Worm (Caenorhabditis elegans) whole organism, mixed stage, embryonic: Measurements from ENCODE around the gene fbxa-172.

ENCODE experiments used
- M03D4.4 ChIP-seq: sonication (generic microtip); optimal IDR thresholded peaks from 2 replicates; lab custom pipeline; 2017; ENCODE audit warnings: mild to moderate bottlenecking, missing genetic modification characterization, missing compliant biosample characterization
- bed-3 ChIP-seq: fragments of 200-800 bp; sonication (Bioruptor generic); optimal IDR thresholded peaks from 3 replicates; lab custom pipeline; 2018; ENCODE audit warnings: mild to moderate bottlenecking, missing genetic modification characterization, moderate library complexity, missing compliant biosample characterization
- blmp-1 ChIP-seq: fragments of 150-350 bp; optimal IDR thresholded peaks from 2 replicates; lab custom pipeline; 2014; ENCODE audit warnings: missing biosample characterization, missing genetic modification characterization
- ceh-39 ChIP-seq: fragments of 150-350 bp; optimal IDR thresholded peaks from 2 replicates; lab custom pipeline; 2014; ENCODE audit warnings: missing biosample characterization, missing genetic modification characterization
- ceh-43 ChIP-seq: fragments of 200-800 bp; sonication (Bioruptor generic); optimal IDR thresholded peaks from 2 replicates; lab custom pipeline; 2018; ENCODE audit warnings: mild to moderate bottlenecking, missing genetic modification characterization, moderate library complexity, missing compliant biosample characterization
- ces-1 ChIP-seq: fragments of 150-350 bp; optimal IDR thresholded peaks from 2 replicates; lab custom pipeline; 2014; ENCODE audit warnings: missing biosample characterization, missing genetic modification reagents, missing genetic modification characterization
- cnd-1 ChIP-seq: fragments of 200-800 bp; sonication (Bioruptor generic); optimal IDR thresholded peaks from 2 replicates; lab custom pipeline; 2018; ENCODE audit warnings: mild to moderate bottlenecking, missing genetic modification characterization, missing compliant biosample characterization
- drap-1 ChIP-seq: fragments of 200-800 bp; sonication (Bioruptor generic); optimal IDR thresholded peaks from 3 replicates; lab custom pipeline; 2018; ENCODE audit warnings: mild to moderate bottlenecking, missing genetic modification characterization, missing compliant biosample characterization
- elt-1 ChIP-seq: sonication (generic microtip); optimal IDR thresholded peaks from 2 replicates; lab custom pipeline; 2017; ENCODE audit warnings: missing genetic modification characterization, mild to moderate bottlenecking, missing compliant biosample characterization, antibody characterized with exemption, moderate library complexity, borderline replicate concordance; ENCODE audit not compliant: insufficient read depth
- elt-3 ChIP-seq: fragments of 150-350 bp; optimal IDR thresholded peaks from 2 replicates; lab custom pipeline; 2014; ENCODE audit warnings: missing biosample characterization, missing genetic modification characterization
- flh-1 ChIP-seq: fragments of 200-800 bp; sonication (Bioruptor generic); optimal IDR thresholded peaks from 2 replicates; lab custom pipeline; 2018; ENCODE audit warnings: mild to moderate bottlenecking, missing genetic modification characterization, moderate library complexity, missing compliant biosample characterization
- ham-2 ChIP-seq: fragments of 200-800 bp; sonication (Bioruptor generic); optimal IDR thresholded peaks from 2 replicates; lab custom pipeline; 2018; ENCODE audit warnings: mild to moderate bottlenecking, missing genetic modification characterization, missing compliant biosample characterization
- hlh-1 ChIP-seq: fragments of 150-350 bp; optimal IDR thresholded peaks from 2 replicates; lab custom pipeline; 2014; ENCODE audit warnings: missing biosample characterization, missing genetic modification reagents, missing genetic modification characterization
- lin-13 ChIP-seq: fragments of 150-350 bp; optimal IDR thresholded peaks from 2 replicates; lab custom pipeline; 2014; ENCODE audit warnings: missing biosample characterization, missing genetic modification characterization
- lsy-2 ChIP-seq: fragments of 150-350 bp; optimal IDR thresholded peaks from 2 replicates; lab custom pipeline; 2014; ENCODE audit warnings: missing biosample characterization, missing genetic modification characterization
- mep-1 ChIP-seq: fragments of 150-350 bp; optimal IDR thresholded peaks from 2 replicates; lab custom pipeline; 2017; ENCODE audit warnings: missing biosample characterization, missing genetic modification reagents, missing genetic modification characterization, inconsistent platforms
- mls-2 ChIP-seq: sonication (generic microtip); optimal IDR thresholded peaks from 2 replicates; lab custom pipeline; 2016; ENCODE audit warnings: mild to moderate bottlenecking, missing genetic modification characterization, moderate library complexity, missing compliant biosample characterization
- nhr-12 ChIP-seq: fragments of 150-350 bp; optimal IDR thresholded peaks from 2 replicates; lab custom pipeline; 2014; ENCODE audit warnings: missing biosample characterization, missing genetic modification characterization
- nhr-2 ChIP-seq: fragments of 150-350 bp; optimal IDR thresholded peaks from 2 replicates; lab custom pipeline; 2014; ENCODE audit warnings: missing biosample characterization, missing genetic modification characterization
- nhr-237 ChIP-seq: fragments of 150-350 bp; optimal IDR thresholded peaks from 2 replicates; lab custom pipeline; 2014; ENCODE audit warnings: missing biosample characterization, missing genetic modification characterization
- sem-2 ChIP-seq: fragments of 200-800 bp; sonication (Bioruptor generic); optimal IDR thresholded peaks from 2 replicates; lab custom pipeline; 2018; ENCODE audit warnings: mild to moderate bottlenecking, missing genetic modification characterization, missing compliant biosample characterization
- snpc-4 ChIP-seq: fragments of 150-350 bp; optimal IDR thresholded peaks from 2 replicates; lab custom pipeline; 2014; ENCODE audit warnings: missing biosample characterization, missing genetic modification characterization
- sptf-1 ChIP-seq: sonication (generic microtip); optimal IDR thresholded peaks from 2 replicates; lab custom pipeline; 2017; ENCODE audit warnings: mild to moderate bottlenecking, missing genetic modification characterization, moderate library complexity, missing compliant biosample characterization
- tbx-8 ChIP-seq: fragments of 200-800 bp; sonication (Bioruptor generic); optimal IDR thresholded peaks from 2 replicates; lab custom pipeline; 2018; ENCODE audit warnings: mild to moderate bottlenecking, missing genetic modification characterization, moderate library complexity, missing compliant biosample characterization
- unc-120 ChIP-seq: sonication (generic microtip); optimal IDR thresholded peaks from 2 replicates; lab custom pipeline; 2017; ENCODE audit warnings: missing genetic modification characterization, missing compliant biosample characterization; ENCODE audit not compliant: poor library complexity, severe bottlenecking
- unc-39 ChIP-seq: fragments of 150-350 bp; optimal IDR thresholded peaks from 2 replicates; lab custom pipeline; 2014; ENCODE audit warnings: missing biosample characterization, missing genetic modification characterization
- unc-62 ChIP-seq: fragments of 150-350 bp; optimal IDR thresholded peaks from 2 replicates; lab custom pipeline; 2014; ENCODE audit warnings: missing biosample characterization, missing genetic modification reagents, missing genetic modification characterization
- zip-8 ChIP-seq: fragments of 150-350 bp; optimal IDR thresholded peaks from 2 replicates; lab custom pipeline; 2014; ENCODE audit warnings: missing biosample characterization, missing genetic modification characterization
- ztf-11 ChIP-seq: fragments of 150-350 bp; optimal IDR thresholded peaks from 2 replicates; lab custom pipeline; 2014; ENCODE audit warnings: missing biosample characterization, missing genetic modification characterization

Gene fbxa-172

DNA sequence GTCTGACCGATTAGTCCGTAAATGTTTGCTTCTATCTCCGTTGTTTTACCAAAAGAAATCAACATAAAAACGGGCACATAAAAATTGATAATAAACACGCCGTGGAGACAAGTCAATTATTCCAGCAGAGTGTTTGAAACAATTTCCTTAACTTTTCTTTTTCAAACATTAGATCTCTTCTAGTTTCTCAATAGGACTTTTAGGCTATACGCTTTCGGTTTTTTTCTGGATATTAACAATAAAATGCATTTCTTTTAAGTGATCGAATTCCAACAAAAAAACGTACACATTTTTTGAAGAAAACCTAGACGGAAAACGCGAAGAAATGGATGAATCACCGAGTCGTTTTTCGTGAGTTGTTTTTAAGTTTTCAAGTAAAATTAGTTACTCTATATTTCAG, at the start of gene fbxa-172:
TSS of gene fbxa-172 (plus strand) at position 301 of the 400 bp plus-strand sequence.
- TF ChIP-seq sem-2 (GFP tag; lab: Kevin White, UChicago) (no peak), unc-62 (GFP tag; lab: Kevin White, UChicago) (no peak), flh-1 (GFP tag; lab: Kevin White, UChicago) (no peak), ces-1 (no peak), nhr-12 (tag; lab: Kevin White, UChicago) (no peak), bed-3 (GFP tag; lab: Kevin White, UChicago) (no peak), nhr-2 (tag; lab: Kevin White, UChicago) (no peak), ham-2 (GFP tag; lab: Kevin White, UChicago) (no peak), tbx-8 (GFP tag; lab: Kevin White, UChicago) (no peak), sptf-1 (no peak)
- TF ChIP-seq, all 35 proteins: peak for 0

DNA sequence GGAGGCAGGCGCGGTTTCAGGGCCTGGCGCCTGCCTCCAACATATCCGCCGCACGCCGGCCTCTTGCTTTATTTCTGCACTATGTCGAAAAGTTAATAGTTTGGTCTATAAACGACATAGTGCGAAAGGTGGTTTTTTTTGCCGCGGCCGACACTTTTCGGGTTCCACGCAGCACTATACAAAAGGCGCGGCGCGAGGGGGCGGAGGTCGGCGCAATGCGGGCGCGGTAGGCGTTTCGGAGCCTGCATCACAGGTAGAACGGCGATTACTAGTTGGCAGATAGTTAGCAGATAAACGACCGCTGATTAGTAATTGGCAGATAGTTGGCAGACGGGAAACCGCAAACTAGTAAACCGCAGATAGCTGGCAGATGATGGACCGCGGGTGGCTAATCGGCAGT, 46.3 kb upstream of the fbxa-172 start:
- no peak for TF ChIP-seq nhr-12 (tag; lab: Kevin White, UChicago)
- TF ChIP-seq hlh-1 (tag; lab: Kevin White, UChicago) = no peak
- TF ChIP-seq nhr-2 (tag; lab: Kevin White, UChicago) = no peak
- TF ChIP-seq mls-2 = no peak
- no peak for TF ChIP-seq mep-1
- no peak for TF ChIP-seq ham-2 (GFP tag; lab: Kevin White, UChicago)
- no peak for TF ChIP-seq elt-3
- TF ChIP-seq lsy-2 (tag; lab: Kevin White, UChicago) = no peak
- no peak for TF ChIP-seq sptf-1
- no peak for TF ChIP-seq sem-2 (GFP tag; lab: Kevin White, UChicago)
- no peak for TF ChIP-seq unc-120
- TF ChIP-seq elt-1 = no peak
- TF ChIP-seq, all 35 proteins: peak for 0

DNA sequence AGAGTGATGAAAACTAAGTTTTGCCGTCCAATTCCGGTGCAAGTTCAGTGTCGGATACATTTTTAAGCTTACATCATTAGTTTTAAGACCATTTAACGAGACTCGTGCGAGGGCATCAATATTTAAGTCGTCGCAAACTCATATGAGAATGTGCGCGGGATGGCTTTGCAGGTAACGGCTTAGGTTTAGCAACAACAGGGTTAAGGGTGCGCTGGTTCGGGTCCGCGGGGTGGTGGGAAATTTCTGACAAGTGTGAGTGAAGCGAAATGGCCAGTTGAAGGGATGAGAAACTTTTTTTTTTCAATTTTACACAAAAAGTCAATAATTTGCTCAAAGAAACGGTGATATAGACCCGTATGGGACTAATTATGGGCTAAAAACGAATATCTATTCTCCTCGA, 45.2 kb upstream of the fbxa-172 start:
- TF ChIP-seq M03D4.4 (tag; lab: Kevin White, UChicago) (no peak), mls-2 (no peak), lsy-2 (tag; lab: Kevin White, UChicago) (no peak), unc-62 (GFP tag; lab: Kevin White, UChicago) (no peak), ceh-43 (no peak), hlh-1 (tag; lab: Kevin White, UChicago) (no peak), unc-120 (no peak), tbx-8 (GFP tag; lab: Kevin White, UChicago) (no peak), nhr-12 (tag; lab: Kevin White, UChicago) (no peak), cnd-1 (no peak), mep-1 (no peak), blmp-1 (tag; lab: Kevin White, UChicago) (no peak), unc-39 (tag; lab: Kevin White, UChicago) (no peak), elt-3 (no peak), bed-3 (GFP tag; lab: Kevin White, UChicago) (no peak), flh-1 (GFP tag; lab: Kevin White, UChicago) (no peak), snpc-4 (tag; lab: Kevin White, UChicago) (no peak), ham-2 (GFP tag; lab: Kevin White, UChicago) (no peak)

DNA sequence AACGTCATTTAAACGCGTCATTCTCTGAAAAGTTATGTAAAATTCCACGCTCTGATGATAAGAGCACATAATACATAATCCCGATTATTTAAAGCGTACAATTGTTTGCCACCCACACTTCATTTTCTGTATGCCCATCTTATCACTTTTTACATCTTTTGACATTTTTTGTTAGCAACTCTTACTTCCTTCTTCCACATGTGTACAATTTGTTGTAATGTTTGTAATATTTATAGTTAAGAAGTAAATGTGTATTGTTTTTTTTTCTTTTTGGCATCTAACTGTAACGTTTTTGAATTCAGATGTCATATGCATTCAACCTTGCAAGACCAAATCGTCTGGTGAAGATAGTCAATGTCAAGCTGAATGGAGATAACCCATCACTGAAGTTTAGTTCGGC, 38.3 kb upstream of the fbxa-172 start, which contains the start of gene fbxa-136:
TSS of gene fbxa-136 (plus strand) at position 301 of the 400 bp plus-strand sequence.
- TF ChIP-seq ces-1 (no peak), nhr-2 (tag; lab: Kevin White, UChicago) (no peak), unc-62 (GFP tag; lab: Kevin White, UChicago) (no peak), lsy-2 (tag; lab: Kevin White, UChicago) (no peak), drap-1 (GFP tag; lab: Kevin White, UChicago) (no peak), flh-1 (GFP tag; lab: Kevin White, UChicago) (no peak), bed-3 (GFP tag; lab: Kevin White, UChicago) (no peak), nhr-237 (tag; lab: Kevin White, UChicago) (no peak), ceh-39 (tag; lab: Kevin White, UChicago) (no peak), mep-1 (no peak), tbx-8 (GFP tag; lab: Kevin White, UChicago) (no peak)
- TF ChIP-seq, all 35 proteins: peak for 0

DNA sequence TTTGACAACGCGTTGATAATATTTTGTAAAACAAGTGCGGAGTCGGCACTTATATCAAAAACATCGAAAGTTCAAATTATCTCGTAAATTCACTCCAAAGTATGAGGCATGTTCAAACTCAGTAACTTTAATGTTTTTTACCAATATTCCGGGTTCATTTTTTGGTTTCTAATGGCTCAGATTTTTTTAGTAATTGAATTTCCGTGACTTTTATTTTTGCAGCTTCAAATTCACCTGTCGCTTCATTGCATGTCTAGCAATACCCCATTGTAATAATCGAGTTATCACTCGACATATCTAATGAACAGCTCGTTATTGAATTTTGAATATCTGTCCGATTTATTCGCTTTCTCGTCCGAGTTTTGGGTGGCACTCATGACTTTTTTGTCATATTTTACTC, 31.3 kb upstream of the fbxa-172 start, which contains the start of gene srz-90:
TSS of gene srz-90 (plus strand) at position 301 of the 400 bp plus-strand sequence.
- TF ChIP-seq sem-2 (GFP tag; lab: Kevin White, UChicago) = no peak
- no peak for TF ChIP-seq mep-1
- no peak for TF ChIP-seq nhr-12 (tag; lab: Kevin White, UChicago)
- TF ChIP-seq nhr-2 (tag; lab: Kevin White, UChicago) = no peak
- TF ChIP-seq ztf-11 (tag; lab: Kevin White, UChicago) = no peak
- TF ChIP-seq lin-13 (tag; lab: Kevin White, UChicago) = no peak
- TF ChIP-seq drap-1 (GFP tag; lab: Kevin White, UChicago) = no peak
- TF ChIP-seq mls-2 = no peak
- TF ChIP-seq zip-8 = no peak
- TF ChIP-seq elt-1 = no peak
- TF ChIP-seq ces-1 = no peak
- TF ChIP-seq cnd-1 = no peak
- no peak for TF ChIP-seq elt-3
- TF ChIP-seq, all 35 proteins: peak for 0
